Worm (Caenorhabditis elegans) whole organism, L4 larva: ENCODE results near the gene sand-1.

ENCODE experiments used
- php-3 ChIP-seq: fragments of 200-800 bp; sonication (Bioruptor generic); IDR thresholded peaks from 2 replicates; pipeline ENCODE4 v1.3.6; 2022; ENCODE audit warnings: missing genetic modification reagents, missing genetic modification characterization, missing compliant biosample characterization
- vab-7 ChIP-seq: fragments of 200-800 bp; sonication (Bioruptor generic); IDR thresholded peaks from 2 replicates; pipeline ENCODE4 v1.3.6; 2022; ENCODE audit warnings: missing genetic modification reagents, missing genetic modification characterization, missing compliant biosample characterization

- TF ChIP-seq php-3 (GFP tag; lab: Robert Waterston, UW) = no peak
- no peak for TF ChIP-seq vab-7 (GFP tag; lab: Robert Waterston, UW)
These were observed 45.1 kb downstream of the sand-1 start, which contains the start of gene ZK616.8 for ce11 chrIV:5411641-5412337.
